Worm (Caenorhabditis elegans) whole organism, L4 larva: ENCODE results near the gene F07G6.12.

Experiments
- F26F4.8 ChIP-seq: fragments of 200-800 bp; sonication (Bioruptor generic); conservative IDR thresholded peaks from 2 replicates; pipeline ENCODE4 v1.3.6; 2022; ENCODE audit warnings: missing genetic modification characterization, missing compliant biosample characterization
- F37D6.2 ChIP-seq: sonication (generic microtip); optimal IDR thresholded peaks from 2 replicates; lab custom pipeline; 2016; ENCODE audit warnings: mild to moderate bottlenecking, missing genetic modification characterization, missing compliant biosample characterization
- F44E2.7 ChIP-seq: fragments of 200-800 bp; sonication (Bioruptor generic); IDR thresholded peaks from 2 replicates; pipeline ENCODE4 v2.1.2; 2022; ENCODE audit warnings: missing genetic modification characterization, missing compliant biosample characterization
- aha-1 ChIP-seq: fragments of 150-350 bp; peaks from one replicate; lab custom pipeline; 2014; ENCODE audit warnings: missing biosample characterization, missing genetic modification characterization
- aly-2 ChIP-seq: sonication (generic microtip); optimal IDR thresholded peaks from 2 replicates; lab custom pipeline; 2018; ENCODE audit warnings: missing biosample characterization, missing genetic modification characterization
- ama-1 ChIP-seq: fragments of 150-350 bp; optimal IDR thresholded peaks from 2 replicates; lab custom pipeline; 2014; ENCODE audit warnings: inconsistent platforms, mixed read lengths
- ceh-28 ChIP-seq: fragments of 150-350 bp; optimal IDR thresholded peaks from 2 replicates; lab custom pipeline; 2014; ENCODE audit warnings: missing biosample characterization, missing genetic modification reagents, missing genetic modification characterization
- ceh-32 ChIP-seq: sonication (generic microtip); optimal IDR thresholded peaks from 2 replicates; lab custom pipeline; 2016; ENCODE audit warnings: mild to moderate bottlenecking, missing genetic modification characterization, missing compliant biosample characterization; ENCODE audit not compliant: poor library complexity
- ceh-62 ChIP-seq: sonication (generic microtip); optimal IDR thresholded peaks from 2 replicates; lab custom pipeline; 2017; ENCODE audit warnings: missing biosample characterization, missing genetic modification characterization
- ceh-82 ChIP-seq: sonication (generic microtip); optimal IDR thresholded peaks from 2 replicates; lab custom pipeline; 2017; ENCODE audit warnings: missing biosample characterization, missing genetic modification characterization
- daf-16 ChIP-seq, 3 experiments: sonication (generic microtip); optimal IDR thresholded peaks; 2 replicates each; lab custom pipeline; 2016 to 2017; ENCODE audit warnings: missing genetic modification characterization in 3 of 3, missing genetic modification reagents in 3 of 3, mild to moderate bottlenecking in 2 of 3, missing compliant biosample characterization in 2 of 3, missing biosample characterization in 1 of 3, moderate library complexity in 1 of 3
- egl-27 ChIP-seq: sonication (generic microtip); optimal IDR thresholded peaks from 3 replicates; lab custom pipeline; 2017; ENCODE audit warnings: missing biosample characterization, missing genetic modification reagents, missing genetic modification characterization
- egl-43 ChIP-seq: fragments of 200-800 bp; sonication (Bioruptor generic); IDR thresholded peaks from 2 replicates; pipeline ENCODE4 v1.3.6; 2022; ENCODE audit warnings: missing genetic modification reagents, missing genetic modification characterization, missing compliant biosample characterization
- gei-8 ChIP-seq: fragments of 200-800 bp; sonication (Bioruptor generic); optimal IDR thresholded peaks from 2 replicates; lab custom pipeline; 2018; ENCODE audit warnings: mild to moderate bottlenecking, missing genetic modification characterization, missing compliant biosample characterization
- hlh-11 ChIP-seq: fragments of 200-800 bp; sonication (Bioruptor generic); optimal IDR thresholded peaks from 2 replicates; lab custom pipeline; 2018; ENCODE audit warnings: mild to moderate bottlenecking, missing genetic modification characterization, missing compliant biosample characterization
- lin-38 ChIP-seq: fragments of 200-800 bp; sonication (Bioruptor generic); IDR thresholded peaks from 2 replicates; pipeline ENCODE4 v1.3.6; 2022; ENCODE audit warnings: missing genetic modification reagents, missing genetic modification characterization, missing compliant biosample characterization
- madf-5 ChIP-seq, 2 experiments: fragments of 200-800 bp; sonication (Bioruptor generic); IDR thresholded peaks; 2 replicates each; pipeline ENCODE4 v1.3.6; 2022; ENCODE audit warnings: missing compliant biosample characterization in 2 of 2, missing genetic modification characterization in 2 of 2
- mdl-1 ChIP-seq, 2 experiments: fragments of 150-350 bp in 1 of 2; sonication (generic microtip) in 1 of 2; optimal IDR thresholded peaks; 2 replicates each; lab custom pipeline; 2014 to 2017; ENCODE audit warnings: missing biosample characterization in 2 of 2, missing genetic modification characterization in 2 of 2
- mep-1 ChIP-seq: fragments of 150-350 bp; sonication (generic microtip); optimal IDR thresholded peaks from 3 replicates; lab custom pipeline; 2014; ENCODE audit warnings: missing biosample characterization, missing genetic modification characterization
- mes-2 ChIP-seq: sonication (generic microtip); optimal IDR thresholded peaks from 2 replicates; lab custom pipeline; 2016; ENCODE audit warnings: missing genotype, mild to moderate bottlenecking, missing genetic modification characterization, missing compliant biosample characterization; ENCODE audit not compliant: poor library complexity, severe bottlenecking
- nhr-11 ChIP-seq: fragments of 150-350 bp; optimal IDR thresholded peaks from 2 replicates; lab custom pipeline; 2014; ENCODE audit warnings: missing biosample characterization, missing genetic modification characterization
- nhr-111 ChIP-seq: fragments of 200-800 bp; sonication (Bioruptor generic); optimal IDR thresholded peaks from 2 replicates; lab custom pipeline; 2018; ENCODE audit warnings: mild to moderate bottlenecking, missing genetic modification characterization, missing compliant biosample characterization
- nhr-237 ChIP-seq: sonication (generic microtip); optimal IDR thresholded peaks from 2 replicates; lab custom pipeline; 2017; ENCODE audit warnings: missing biosample characterization, missing genetic modification characterization
- nhr-41 ChIP-seq: fragments of 200-800 bp; sonication (Bioruptor generic); IDR thresholded peaks from 2 replicates; pipeline ENCODE4 v1.3.6; 2022; ENCODE audit warnings: missing genetic modification reagents, missing genetic modification characterization, missing compliant biosample characterization
- php-3 ChIP-seq: fragments of 200-800 bp; sonication (Bioruptor generic); IDR thresholded peaks from 2 replicates; pipeline ENCODE4 v1.3.6; 2022; ENCODE audit warnings: missing genetic modification reagents, missing genetic modification characterization, missing compliant biosample characterization
- pqm-1 ChIP-seq: sonication (generic microtip); optimal IDR thresholded peaks from 2 replicates; lab custom pipeline; 2017; ENCODE audit warnings: missing biosample characterization, missing genetic modification characterization
- set-16 ChIP-seq: fragments of 200-800 bp; sonication (Bioruptor generic); IDR thresholded peaks from 2 replicates; pipeline ENCODE4 v1.3.6; 2022; ENCODE audit warnings: missing genetic modification reagents, missing genetic modification characterization, missing compliant biosample characterization
- spr-3 ChIP-seq: fragments of 200-800 bp; sonication (Bioruptor generic); optimal IDR thresholded peaks from 2 replicates; lab custom pipeline; 2018; ENCODE audit warnings: mild to moderate bottlenecking, missing genetic modification characterization, missing compliant biosample characterization
- unc-130 ChIP-seq: sonication (generic microtip); optimal IDR thresholded peaks from 2 replicates; lab custom pipeline; 2016; ENCODE audit warnings: missing genetic modification reagents, missing genetic modification characterization, missing compliant biosample characterization
- unc-62 ChIP-seq, 3 experiments: fragments of 150-350 bp in 1 of 3; sonication (generic microtip); optimal IDR thresholded peaks in 2 of 3; peaks in 1 of 3; 1 replicate in 1 of 3; 2 replicates in 2 of 3; lab custom pipeline; 2014 to 2017; ENCODE audit warnings: missing biosample characterization in 3 of 3, missing genetic modification characterization in 3 of 3, missing genetic modification reagents in 3 of 3, missing genotype in 1 of 3
- zfp-2 ChIP-seq: sonication (generic microtip); optimal IDR thresholded peaks from 2 replicates; lab custom pipeline; 2016; ENCODE audit warnings: mild to moderate bottlenecking, missing genetic modification characterization, missing compliant biosample characterization
- zip-11 ChIP-seq: fragments of 200-800 bp; sonication (Bioruptor generic); IDR thresholded peaks from 2 replicates; pipeline ENCODE4 v1.3.6; 2022; ENCODE audit warnings: missing genetic modification characterization, missing compliant biosample characterization

The F07G6.12 gene

DNA sequence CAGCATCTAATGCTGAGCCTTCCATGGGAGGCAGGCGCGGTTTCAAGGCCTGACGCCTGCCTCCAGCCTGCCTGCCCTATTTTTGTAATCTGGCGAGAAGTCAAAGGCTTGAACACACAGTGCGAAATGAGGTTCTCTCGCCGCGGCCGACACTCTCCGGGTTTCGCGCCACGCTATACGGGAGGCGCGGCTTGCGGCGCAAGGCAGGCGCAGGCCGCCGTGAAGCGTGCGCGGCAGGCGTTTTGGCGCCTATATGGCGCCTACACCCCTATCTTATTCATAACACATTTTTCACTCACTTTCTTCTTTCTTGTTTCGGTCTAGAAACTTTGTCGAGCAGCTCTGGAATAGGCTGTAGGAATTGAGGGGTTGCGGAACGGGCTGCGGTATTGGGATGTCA lies 33.0 kb upstream of the F07G6.12 start:
- TF ChIP-seq mes-2 = no peak
- TF ChIP-seq zip-11 = no peak
- TF ChIP-seq set-16 (GFP tag; lab: Robert Waterston, UW) = peak; percentile 92
- peak; percentile 64; the same call in 1 of the 2 replicates for TF ChIP-seq egl-43
- TF ChIP-seq aha-1 (tag; lab: Kevin White, UChicago) = peak; percentile 44
- TF ChIP-seq, all 104 proteins: peak for 3

DNA sequence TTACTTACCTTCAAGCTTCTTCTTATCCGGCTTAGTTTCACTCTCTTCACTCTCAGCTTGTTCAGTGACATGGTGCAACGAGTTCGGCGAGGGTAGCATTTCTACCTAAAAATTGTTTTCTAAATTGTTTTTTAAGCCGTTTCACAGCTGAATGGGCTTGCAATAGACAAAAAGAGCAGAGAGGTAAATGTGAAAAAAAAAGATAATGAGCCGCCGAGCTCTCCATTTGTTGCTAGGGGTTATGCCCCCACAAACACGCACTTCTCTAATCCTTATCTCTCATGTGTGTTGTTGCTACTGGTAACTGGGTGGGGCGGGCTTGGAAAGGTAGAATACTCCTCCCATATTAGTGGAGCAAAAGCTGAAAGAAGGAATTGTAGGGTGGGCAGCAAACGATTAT lies 32.2 kb upstream of the F07G6.12 start, which contains the start of gene C36C9.5:
C36C9.5 (minus strand) TSS at position 101 of the 400 bp plus-strand sequence.
- TF ChIP-seq hlh-11 (tag; lab: Kevin White, UChicago) (no peak), nhr-11 (tag; lab: Kevin White, UChicago) (no peak), ceh-32 (tag; lab: Kevin White, UChicago) (no peak), gei-8 (no peak), F37D6.2 (tag; lab: Kevin White, UChicago) (no peak), lin-38 (GFP tag; lab: Robert Waterston, UW) (no peak), nhr-237 (tag; lab: Kevin White, UChicago) (no peak), zip-11 (no peak), nhr-41 (GFP tag; lab: Robert Waterston, UW) (no peak), mep-1 (tag; lab: Kevin White, UChicago) (no peak), egl-27 (tag; lab: Kevin White, UChicago) (no peak), php-3 (no peak), unc-130 (GFP tag; lab: Kevin White, UChicago) (no peak), nhr-111 (no peak), spr-3 (no peak), ceh-82 (tag; lab: Kevin White, UChicago) (no peak), egl-43 (no peak), F44E2.7 (GFP tag; lab: Robert Waterston, UW) (no peak)

DNA sequence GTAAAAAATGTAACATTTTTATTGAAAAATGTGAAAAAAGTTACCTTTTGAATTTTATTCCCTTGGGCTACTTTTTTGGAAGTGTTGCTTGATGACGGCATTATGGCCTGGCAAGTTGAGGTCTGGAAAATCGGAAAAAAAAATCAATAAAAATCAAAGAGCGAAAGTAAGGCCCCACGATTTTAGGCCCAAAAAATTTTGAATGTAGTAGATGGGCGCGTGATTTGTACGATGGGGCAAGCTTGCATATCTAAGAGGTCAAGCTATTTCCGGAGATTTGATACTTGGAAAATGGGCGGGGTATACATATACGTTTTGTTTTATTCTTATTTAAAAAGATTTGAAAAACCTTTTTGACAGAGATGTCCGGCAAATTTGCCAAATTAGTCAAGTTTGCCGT lies 29.5 kb upstream of the F07G6.12 start, which contains the start of gene F07G6.5:
F07G6.5 (minus strand) TSS at position 101 of the 400 bp plus-strand sequence.
- TF ChIP-seq set-16 (GFP tag; lab: Robert Waterston, UW) (no peak), F37D6.2 (tag; lab: Kevin White, UChicago) (no peak), aha-1 (tag; lab: Kevin White, UChicago) (no peak), mdl-1 (tag; optimal IDR thresholded peaks at IDR 0.05; lab: Kevin White, UChicago) (no peak), ceh-62 (tag; lab: Kevin White, UChicago) (no peak), aly-2 (tag; lab: Kevin White, UChicago) (no peak), ama-1 (lab: Kevin White, UChicago) (no peak), lin-38 (GFP tag; lab: Robert Waterston, UW) (no peak), madf-5 (GFP tag; IDR thresholded peaks at IDR 0.05; lab: Robert Waterston, UW) (no peak)

DNA sequence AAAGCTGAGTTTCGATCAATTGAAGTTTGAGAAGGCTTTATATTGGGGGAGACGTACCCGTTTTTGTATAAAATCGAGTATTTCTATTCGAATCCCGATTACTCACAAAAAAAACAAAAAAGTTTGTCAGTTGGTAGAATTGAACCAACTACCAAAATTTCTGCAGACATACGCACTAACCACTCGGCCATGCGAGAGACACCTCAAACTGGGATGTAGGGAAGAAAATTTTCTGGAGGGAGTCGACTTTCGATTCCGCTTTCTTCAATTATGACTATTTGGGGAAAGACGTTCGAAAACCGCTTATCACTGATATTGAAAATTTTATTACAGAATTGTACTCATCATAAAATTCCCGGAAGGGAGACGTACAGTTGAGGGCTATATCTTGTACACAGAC lies 28.8 kb upstream of the F07G6.12 start:
- TF ChIP-seq F26F4.8 = 0 out of 2 replicates have a peak, but pooled peaks have one; percentile 21
- TF ChIP-seq, all 104 proteins: peak for 1; not testable (repeated sequence) for 103

DNA sequence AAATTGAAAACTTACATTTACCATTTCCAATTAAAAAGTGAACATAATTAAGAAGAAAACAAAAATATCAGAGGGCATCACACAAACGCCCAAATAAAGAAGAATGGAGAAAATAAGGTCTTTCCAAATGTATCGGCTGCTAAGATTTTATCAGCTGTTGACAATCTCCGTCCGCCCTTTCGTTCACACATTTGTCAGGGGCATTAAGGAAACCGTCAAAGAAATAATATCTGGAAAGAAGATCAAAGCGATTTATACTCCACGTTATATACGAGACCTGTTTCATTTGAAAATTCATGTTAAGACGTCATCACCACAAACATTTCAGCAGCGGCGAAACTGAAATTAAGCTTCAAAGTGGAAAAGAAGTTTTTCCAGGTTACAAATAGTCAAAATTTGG lies 23.5 kb upstream of the F07G6.12 start, which contains the start of gene fbxa-52:
fbxa-52 (minus strand) TSS at position 101 of the 400 bp plus-strand sequence.
- peak in 1 of 2 experiments; percentile 28 for TF ChIP-seq unc-62 (GFP tag; optimal IDR thresholded peaks at IDR 0.05 in 1 of 2; lab: Kevin White, UChicago)
- no peak for TF ChIP-seq unc-62 (tag; optimal IDR thresholded peaks at IDR 0.05; lab: Kevin White, UChicago)
- peak; percentile 48 for TF ChIP-seq aha-1 (tag; lab: Kevin White, UChicago)
- no peak for TF ChIP-seq ceh-28

DNA sequence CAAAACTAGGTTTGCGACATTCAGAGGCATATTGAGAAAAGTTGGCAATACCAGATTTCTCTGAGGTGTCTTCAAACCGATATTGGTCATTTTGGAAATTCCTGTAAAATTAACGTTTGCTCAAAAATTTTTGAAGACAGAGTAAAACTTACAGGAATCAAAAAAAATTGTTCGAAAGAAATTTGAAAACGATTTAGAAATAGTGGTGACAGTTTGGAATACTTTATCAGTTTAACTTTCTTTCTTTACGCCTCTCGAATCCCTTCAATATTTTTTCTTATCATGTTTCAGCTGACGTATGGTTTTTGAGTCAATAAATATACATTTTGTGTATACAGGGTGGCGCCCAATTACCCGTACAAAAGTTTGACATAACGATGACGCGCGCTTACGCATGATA lies 17.6 kb upstream of the F07G6.12 start, which contains the start of gene fbxa-53:
fbxa-53 (minus strand) TSS at position 101 of the 400 bp plus-strand sequence.
- no peak for TF ChIP-seq zfp-2 (tag; lab: Kevin White, UChicago)
- TF ChIP-seq pqm-1 = peak; percentile 17
- TF ChIP-seq daf-16 (GFP tag; optimal IDR thresholded peaks at IDR 0.05; lab: Kevin White, UChicago) = no peak
- peak; percentile 25 for TF ChIP-seq daf-16 (tag; optimal IDR thresholded peaks at IDR 0.05; lab: Kevin White, UChicago)
